Fruit fly (Drosophila melanogaster) whole organism, larva: ENCODE measurements around the gene MtnF.

Source experiments
- noc ChIP-seq: fragments of 200-800 bp; sonication (Bioruptor generic); optimal IDR thresholded peaks from 3 replicates; lab custom pipeline; 2019; ENCODE audit warnings: missing biosample characterization, mild to moderate bottlenecking, missing genetic modification characterization, moderate library complexity

Gene MtnF

dm6 chr3R:24625517-24625925 lies 9.4 kb downstream of the MtnF start, which contains the start of the genes Syx18 and atl:
Gene Syx18, minus strand, starts transcription at chr3R:24625562.
Gene atl, plus strand, starts transcription at chr3R:24625671.
- TF ChIP-seq noc: no peak

- TF ChIP-seq noc: no peak
These were observed 14.4 kb downstream of the MtnF start for dm6 chr3R:24620569-24620968.

dm6 chr3R:24614707-24615022 lies 20.3 kb downstream of the MtnF start:
- TF ChIP-seq noc: no peak

- no peak for TF ChIP-seq noc
These were observed 20.9 kb downstream of the MtnF start for dm6 chr3R:24613819-24614706.

- no peak for TF ChIP-seq noc
These were observed 26.6 kb downstream of the MtnF start for dm6 chr3R:24608316-24608715.

dm6 chr3R:24606868-24607267 lies 28.1 kb downstream of the MtnF start:
- no peak for TF ChIP-seq noc

dm6 chr3R:24604165-24604564 lies 30.8 kb downstream of the MtnF start:
- no peak for TF ChIP-seq noc

- no peak for TF ChIP-seq noc
These were observed 31.4 kb downstream of the MtnF start for dm6 chr3R:24603399-24604131.

- no peak for TF ChIP-seq noc
These were observed 33.9 kb downstream of the MtnF start for dm6 chr3R:24601069-24601468.

dm6 chr3R:24598549-24599204 lies 36.3 kb downstream of the MtnF start:
- TF ChIP-seq noc: no peak

dm6 chr3R:24596881-24597280 lies 38.1 kb downstream of the MtnF start:
- no peak for TF ChIP-seq noc

dm6 chr3R:24595330-24596114 lies 39.4 kb downstream of the MtnF start:
- TF ChIP-seq noc: no peak

- TF ChIP-seq noc: no peak
These were observed 41.2 kb downstream of the MtnF start for dm6 chr3R:24593733-24594132.

- no peak for TF ChIP-seq noc
These were observed 44.7 kb downstream of the MtnF start for dm6 chr3R:24590276-24590675.

dm6 chr3R:24588829-24589638 lies 45.9 kb downstream of the MtnF start:
- TF ChIP-seq noc: no peak

dm6 chr3R:24586453-24586886 lies 48.5 kb downstream of the MtnF start:
- TF ChIP-seq noc: peak; percentile 1
